Fruit fly (Drosophila melanogaster): ENCODE results near the gene CG3982.

CG3982 gene

dm6 chr3L:9429665-9430607 lies 12.7 kb upstream of the CG3982 start, which contains the start of the genes RpS17 and MTF-1 (continued):
- TF ChIP-seq chm (GFP tag; IDR thresholded peaks at IDR 0.05) (peak; percentile 80), CG10209 (GFP tag; optimal IDR thresholded peaks at IDR 0.05) (peak; percentile 66), bsh (GFP tag; optimal IDR thresholded peaks at IDR 0.05) (peak; percentile 45 to 49), hbn (GFP tag; IDR thresholded peaks at IDR 0.05; ENCODE audit: partially characterized antibody) (no peak), CG30020 (tag; optimal IDR thresholded peaks at IDR 0.05) (peak; percentile 7), Hmx (GFP tag; optimal IDR thresholded peaks at IDR 0.05) (no peak), ranshi (GFP tag; IDR thresholded peaks at IDR 0.05) (peak; percentile 33; the same call in 1 of the 2 replicates), CG7556 (GFP tag; optimal IDR thresholded peaks at IDR 0.05) (peak; percentile 22), Sry-δ (GFP tag; optimal IDR thresholded peaks at IDR 0.05) (peak; percentile 28), Elba2 (GFP tag; optimal IDR thresholded peaks at IDR 0.05) (no peak), E2f2 (GFP tag; IDR thresholded peaks at IDR 0.05) (peak; percentile 32; the same call in 1 of the 2 replicates), CG10366 (GFP tag; IDR thresholded peaks at IDR 0.05) (peak; percentile 37), salm (tag; optimal IDR thresholded peaks at IDR 0.05) (peak; percentile 62), Fer3 (tag; optimal IDR thresholded peaks at IDR 0.05) (peak; percentile 24), pho (GFP tag; optimal IDR thresholded peaks at IDR 0.05) (no peak), sens-2 (GFP tag; IDR thresholded peaks at IDR 0.05) (0 out of 2 replicates have a peak, but pooled peaks have one; percentile 27), ssp (GFP tag; IDR thresholded peaks at IDR 0.05) (no peak), Kr (GFP tag; optimal IDR thresholded peaks at IDR 0.05) (no peak), zfh2 (GFP tag; optimal IDR thresholded peaks at IDR 0.05) (peak; percentile 29), CG13296 (GFP tag; optimal IDR thresholded peaks at IDR 0.05) (peak; percentile 58), sr (GFP tag; IDR thresholded peaks at IDR 0.05) (peak; percentile 48), CG2712 (tag; optimal IDR thresholded peaks at IDR 0.05) (peak; percentile 47), CG5180 (GFP tag; optimal IDR thresholded peaks at IDR 0.05) (peak; percentile 38), CG14014 (GFP tag; IDR thresholded peaks at IDR 0.05) (peak; percentile 39; the same call in 1 of the 2 replicates), CG18619 (GFP tag; optimal IDR thresholded peaks at IDR 0.05) (peak; percentile 52), otp (GFP tag; IDR thresholded peaks at IDR 0.05) (peak; percentile 46; the same call in 1 of the 3 replicates), Spps (tag; optimal IDR thresholded peaks at IDR 0.05) (peak; percentile 15), ara (GFP tag; IDR thresholded peaks at IDR 0.05) (no peak), odd (GFP tag; optimal IDR thresholded peaks at IDR 0.05) (peak; percentile 71), NC2β (GFP tag; optimal IDR thresholded peaks at IDR 0.05) (peak; percentile 93), stc (GFP tag; IDR thresholded peaks at IDR 0.05) (peak; percentile 10; the same call in 1 of the 2 replicates), schlank (tag; optimal IDR thresholded peaks at IDR 0.05) (peak; percentile 46), CG2678 (tag; optimal IDR thresholded peaks at IDR 0.05) (peak; percentile 53), ci (GFP tag; IDR thresholded peaks at IDR 0.05) (peak; percentile 90), Bdp1 (GFP tag; optimal IDR thresholded peaks at IDR 0.05) (peak; percentile 23), CG11723 (GFP tag; optimal IDR thresholded peaks at IDR 0.05) (peak; percentile 26), CG17359 (tag; optimal IDR thresholded peaks at IDR 0.05) (peak; percentile 37), nmo (GFP tag; optimal IDR thresholded peaks at IDR 0.05) (peak; percentile 48), Atf3 (GFP tag; optimal IDR thresholded peaks at IDR 0.05) (peak; percentile 41), CG7271 (tag; optimal IDR thresholded peaks at IDR 0.05) (peak; percentile 60), eyg (GFP tag; optimal IDR thresholded peaks at IDR 0.05) (no peak), CG2120 (GFP tag; optimal IDR thresholded peaks at IDR 0.05) (peak; percentile 15), CG10565 (GFP tag; optimal IDR thresholded peaks at IDR 0.05) (no peak), CG14710 (tag; optimal IDR thresholded peaks at IDR 0.05) (peak; percentile 58), Dll (GFP tag; IDR thresholded peaks at IDR 0.05; ENCODE audit: partially characterized antibody) (peak; percentile 56; the same call in 1 of the 4 replicates), Hr3 (GFP tag; optimal IDR thresholded peaks at IDR 0.05) (peak; percentile 17), nau (GFP tag; optimal IDR thresholded peaks at IDR 0.05) (peak; percentile 65), CG9876 (GFP tag; optimal IDR thresholded peaks at IDR 0.05) (peak; percentile 32)

Measured in whole organism, embryonic.